Fruit fly (Drosophila melanogaster): ENCODE results near the gene Dhc93AB.

DNA sequence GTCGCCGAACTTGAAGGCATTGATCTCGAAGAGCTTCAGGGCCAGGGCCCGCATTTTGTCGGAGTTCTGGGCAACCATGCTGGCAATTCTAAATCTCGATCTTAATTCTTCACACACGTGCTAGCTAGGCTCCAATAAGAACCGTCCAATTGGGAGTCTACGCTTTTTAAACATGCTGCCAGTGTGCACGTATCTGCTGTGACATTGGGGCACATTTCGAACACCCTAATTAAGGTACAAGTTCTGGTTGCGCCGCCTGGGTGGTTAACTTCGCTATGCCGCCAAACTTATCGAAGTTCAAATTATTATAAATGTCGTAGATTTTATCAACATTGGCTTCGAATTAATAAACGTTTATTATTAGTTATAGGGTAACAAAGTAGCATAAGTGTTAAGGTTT lies 30.8 kb upstream of the Dhc93AB start, which contains the start of gene r-l:
- TF ChIP-seq CG15710 (tag; optimal IDR thresholded peaks at IDR 0.05) (no peak), Pif1B (GFP tag; optimal IDR thresholded peaks at IDR 0.05) (no peak), EcR (GFP tag; optimal IDR thresholded peaks at IDR 0.05) (peak; percentile 22), Pif1A (GFP tag; optimal IDR thresholded peaks at IDR 0.05) (no peak), CG8159 (tag; optimal IDR thresholded peaks at IDR 0.05) (no peak), CG17806 (tag; optimal IDR thresholded peaks at IDR 0.05) (no peak), CG13204 (GFP tag; optimal IDR thresholded peaks at IDR 0.05) (no peak)

Measured in whole organism, pupa.